Worm (Caenorhabditis elegans) whole organism, L2 larva: ENCODE results near the gene srh-243.

Experiments used
- ZK546.5 ChIP-seq: sonication (generic microtip); optimal IDR thresholded peaks from 2 replicates; lab custom pipeline; 2017; ENCODE audit warnings: missing biosample characterization, missing genetic modification characterization
- aly-2 ChIP-seq: fragments of 150-350 bp; optimal IDR thresholded peaks from 2 replicates; lab custom pipeline; 2014; ENCODE audit warnings: missing biosample characterization, missing genetic modification characterization
- ama-1 ChIP-seq: fragments of 150-350 bp; optimal IDR thresholded peaks from 2 replicates; lab custom pipeline; 2018; ENCODE audit warnings: inconsistent platforms
- ceh-82 ChIP-seq: fragments of 150-350 bp; optimal IDR thresholded peaks from 2 replicates; lab custom pipeline; 2014; ENCODE audit warnings: missing biosample characterization, missing genetic modification characterization
- lin-39 ChIP-seq: fragments of 150-350 bp; optimal IDR thresholded peaks from 2 replicates; lab custom pipeline; 2014; ENCODE audit warnings: missing biosample characterization, missing genetic modification reagents, missing genetic modification characterization
- lsy-2 ChIP-seq, 2 experiments: fragments of 150-350 bp in 1 of 2; sonication (generic microtip) in 1 of 2; optimal IDR thresholded peaks; 2 replicates each; lab custom pipeline; 2014 to 2017; ENCODE audit warnings: missing biosample characterization in 2 of 2, missing genetic modification characterization in 2 of 2
- nhr-11 ChIP-seq: fragments of 150-350 bp; optimal IDR thresholded peaks from 2 replicates; lab custom pipeline; 2014; ENCODE audit warnings: missing biosample characterization, missing genetic modification characterization
- nhr-237 ChIP-seq: fragments of 150-350 bp; optimal IDR thresholded peaks from 2 replicates; lab custom pipeline; 2014; ENCODE audit warnings: missing biosample characterization, missing genetic modification characterization
- nhr-25 ChIP-seq: fragments of 150-350 bp; sonication (generic microtip); optimal IDR thresholded peaks from 3 replicates; lab custom pipeline; 2014; ENCODE audit warnings: missing biosample characterization, missing genetic modification characterization
- nhr-77 ChIP-seq: fragments of 150-350 bp; optimal IDR thresholded peaks from 2 replicates; lab custom pipeline; 2014; ENCODE audit warnings: missing biosample characterization, missing genetic modification characterization
- snpc-4 ChIP-seq: fragments of 150-350 bp; optimal IDR thresholded peaks from 2 replicates; lab custom pipeline; 2014; ENCODE audit warnings: missing biosample characterization, missing genetic modification characterization

ce11 chrV:2884411-2884810, 14.2 kb downstream of the srh-243 start, which contains the start of gene sre-24:
- TF ChIP-seq nhr-25 (no peak), lin-39 (no peak), ZK546.5 (tag; lab: Kevin White, UChicago) (no peak), ama-1 (lab: Kevin White, UChicago) (no peak), aly-2 (no peak), lsy-2 (tag; optimal IDR thresholded peaks at IDR 0.05; lab: Kevin White, UChicago) (no peak), nhr-237 (tag; lab: Kevin White, UChicago) (no peak), nhr-11 (tag; lab: Kevin White, UChicago) (no peak), snpc-4 (tag; lab: Kevin White, UChicago) (no peak), nhr-77 (tag; lab: Kevin White, UChicago) (no peak), ceh-82 (no peak)
